Fruit fly (Drosophila melanogaster) S2 (cell line): ENCODE results near the gene Coq4.

ENCODE experiments used
- CG8478 ChIP-seq: fragments of >200 bp; optimal IDR thresholded peaks from 2 replicates; lab custom pipeline; 2018
- CTCF ChIP-seq, 2 experiments: fragments of >200 bp; optimal IDR thresholded peaks; 2 replicates each; lab custom pipeline; 2018

Gene Coq4

dm6 chr3L:17445629-17446431 lies 12.4 kb upstream of the Coq4 start:
- no peak for TF ChIP-seq CTCF (optimal IDR thresholded peaks at IDR 0.05; lab: Kevin White, UChicago)
- TF ChIP-seq CG8478 (lab: Kevin White, UChicago): no peak

- TF ChIP-seq CG8478 (lab: Kevin White, UChicago): no peak
- no peak for TF ChIP-seq CTCF (optimal IDR thresholded peaks at IDR 0.05; lab: Kevin White, UChicago)
These were observed 11.1 kb upstream of the Coq4 start for dm6 chr3L:17444569-17444968.

dm6 chr3L:17441602-17442001 lies 8.2 kb upstream of the Coq4 start:
- TF ChIP-seq CTCF (optimal IDR thresholded peaks at IDR 0.05; lab: Kevin White, UChicago) (no peak), CG8478 (lab: Kevin White, UChicago) (no peak)

- no peak for TF ChIP-seq CTCF (optimal IDR thresholded peaks at IDR 0.05; lab: Kevin White, UChicago)
- TF ChIP-seq CG8478 (lab: Kevin White, UChicago): no peak
These were observed 5.6 kb upstream of the Coq4 start, which contains the start of gene CG18265 for dm6 chr3L:17438872-17439495. Gene CG18265, plus strand, starts transcription at chr3L:17439401.

dm6 chr3L:17436331-17436730 lies 2.9 kb upstream of the Coq4 start, which contains the start of gene CG12229:
Gene CG12229, minus strand, starts transcription at chr3L:17436431.
- TF ChIP-seq CTCF (optimal IDR thresholded peaks at IDR 0.05; lab: Kevin White, UChicago) (no peak), CG8478 (lab: Kevin White, UChicago) (no peak)

- TF ChIP-seq CTCF (optimal IDR thresholded peaks at IDR 0.05; lab: Kevin White, UChicago) (no peak), CG8478 (lab: Kevin White, UChicago) (no peak)
These were observed 474 bp downstream of the Coq4 start, which contains the start of gene frc for dm6 chr3L:17432947-17433346. Gene frc, minus strand, starts transcription at chr3L:17433190.

dm6 chr3L:17430957-17431585 lies 2.4 kb downstream of the Coq4 start:
- TF ChIP-seq CG8478 (lab: Kevin White, UChicago) (no peak), CTCF (optimal IDR thresholded peaks at IDR 0.05; lab: Kevin White, UChicago) (no peak)

dm6 chr3L:17430390-17430789 lies 3.0 kb downstream of the Coq4 start:
- TF ChIP-seq CTCF (optimal IDR thresholded peaks at IDR 0.05; lab: Kevin White, UChicago) (no peak), CG8478 (lab: Kevin White, UChicago) (no peak)

dm6 chr3L:17428779-17429178 lies 4.6 kb downstream of the Coq4 start, which contains the start of gene Gorab:
Gene Gorab, minus strand, starts transcription at chr3L:17428836.
- TF ChIP-seq CG8478 (lab: Kevin White, UChicago) (no peak), CTCF (optimal IDR thresholded peaks at IDR 0.05; lab: Kevin White, UChicago) (no peak)

dm6 chr3L:17427013-17427412 lies 6.4 kb downstream of the Coq4 start, which contains the start of gene Polr3G:
Gene Polr3G, minus strand, starts transcription at chr3L:17427130.
- no peak for TF ChIP-seq CTCF (optimal IDR thresholded peaks at IDR 0.05; lab: Kevin White, UChicago)
- TF ChIP-seq CG8478 (lab: Kevin White, UChicago): no peak

dm6 chr3L:17425132-17425713 lies 8.2 kb downstream of the Coq4 start, which contains the start of the genes Sec3 and COX7B:
Gene Sec3, minus strand, starts transcription at chr3L:17425217.
Gene COX7B, plus strand, starts transcription at chr3L:17425477.
- TF ChIP-seq CG8478 (lab: Kevin White, UChicago) (no peak), CTCF (optimal IDR thresholded peaks at IDR 0.05; lab: Kevin White, UChicago) (no peak)

dm6 chr3L:17421319-17421718 lies 12.1 kb downstream of the Coq4 start, which contains the start of gene blot:
Gene blot, minus strand, starts transcription at chr3L:17421514.
- TF ChIP-seq CTCF (optimal IDR thresholded peaks at IDR 0.05; lab: Kevin White, UChicago): no peak
- TF ChIP-seq CG8478 (lab: Kevin White, UChicago): no peak

- TF ChIP-seq CTCF (optimal IDR thresholded peaks at IDR 0.05; lab: Kevin White, UChicago): no peak
- TF ChIP-seq CG8478 (lab: Kevin White, UChicago): no peak
These were observed 12.7 kb downstream of the Coq4 start for dm6 chr3L:17420610-17421194.
